Fruit fly (Drosophila melanogaster) whole organism, embryonic: Measurements from ENCODE around the gene CG32276.

Experiments
- Antp ChIP-seq: fragments of 200-800 bp; sonication (Bioruptor generic); optimal IDR thresholded peaks from 3 replicates; lab custom pipeline; 2016; ENCODE audit warnings: missing biosample characterization, missing genetic modification characterization
- B-H2 ChIP-seq: fragments of 200-800 bp; sonication (Bioruptor generic); optimal IDR thresholded peaks from 2 replicates; lab custom pipeline; 2018; ENCODE audit warnings: missing biosample characterization, mild to moderate bottlenecking, missing genetic modification characterization
- BEAF-32 ChIP-seq: fragments of 200-800 bp; sonication (Bioruptor generic); optimal IDR thresholded peaks from 3 replicates; lab custom pipeline; 2017; ENCODE audit warnings: missing biosample characterization, missing genetic modification characterization, mild to moderate bottlenecking, moderate library complexity, missing genetic modification reagents
- CG10431 ChIP-seq: fragments of 200-800 bp; sonication (Bioruptor generic); optimal IDR thresholded peaks from 3 replicates; lab custom pipeline; 2018; ENCODE audit warnings: missing biosample characterization, mild to moderate bottlenecking, missing genetic modification characterization
- CG11247 ChIP-seq: fragments of 200-800 bp; sonication (Bioruptor generic); IDR thresholded peaks from 2 replicates; pipeline ENCODE4 v1.3.6; 2022; ENCODE audit warnings: missing biosample characterization, missing genetic modification characterization
- CG11696 ChIP-seq: fragments of 200-800 bp; sonication (Bioruptor generic); IDR thresholded peaks from 2 replicates; pipeline ENCODE4 v1.3.6; 2022; ENCODE audit warnings: missing biosample characterization, missing genetic modification characterization
- CG12104 ChIP-seq: fragments of 200-800 bp; sonication (Bioruptor generic); optimal IDR thresholded peaks from 3 replicates; lab custom pipeline; 2016; ENCODE audit warnings: missing biosample characterization, missing genetic modification characterization
- CG14014 ChIP-seq: fragments of 200-800 bp; sonication (Bioruptor generic); IDR thresholded peaks from 2 replicates; pipeline ENCODE4 v1.3.6; 2022; ENCODE audit warnings: missing biosample characterization, missing genetic modification characterization
- CG14441 ChIP-seq: fragments of 200-800 bp; sonication (Bioruptor generic); IDR thresholded peaks from 2 replicates; pipeline ENCODE4 v1.3.6; 2022; ENCODE audit warnings: missing biosample characterization, missing genetic modification characterization
- CG15514 ChIP-seq: fragments of 200-800 bp; sonication (Bioruptor generic); optimal IDR thresholded peaks from 3 replicates; lab custom pipeline; 2017; ENCODE audit warnings: missing biosample characterization, missing genetic modification characterization, mild to moderate bottlenecking, moderate library complexity, missing genetic modification reagents
- CG17829 ChIP-seq: fragments of 200-800 bp; optimal IDR thresholded peaks from 2 replicates; lab custom pipeline; 2019; ENCODE audit warnings: missing biosample characterization, mild to moderate bottlenecking, missing genetic modification characterization, moderate library complexity
- CG34376 ChIP-seq: fragments of 200-800 bp; sonication (Bioruptor generic); optimal IDR thresholded peaks from 2 replicates; lab custom pipeline; 2018; ENCODE audit warnings: missing biosample characterization, mild to moderate bottlenecking, missing genetic modification characterization
- CG5953 ChIP-seq: fragments of 200-800 bp; sonication (Bioruptor generic); IDR thresholded peaks from 2 replicates; pipeline ENCODE4 v1.3.6; 2022; ENCODE audit warnings: missing biosample characterization, missing genetic modification characterization
- CG6272 ChIP-seq: fragments of 200-800 bp; sonication (Bioruptor generic); IDR thresholded peaks from 2 replicates; pipeline ENCODE4 v1.3.6; 2022; ENCODE audit warnings: missing biosample characterization, missing genetic modification characterization
- CG6791 ChIP-seq: fragments of 200-800 bp; sonication (Bioruptor generic); IDR thresholded peaks from 3 replicates; pipeline ENCODE4 v1.3.6; 2022; ENCODE audit warnings: missing biosample characterization, missing genetic modification characterization; ENCODE audit not compliant: partially characterized antibody
- CG7839 ChIP-seq: fragments of 200-800 bp; sonication (Bioruptor generic); optimal IDR thresholded peaks from 3 replicates; lab custom pipeline; 2018; ENCODE audit warnings: missing biosample characterization, mild to moderate bottlenecking, missing genetic modification characterization, moderate library complexity
- CG7928 ChIP-seq: fragments of 200-800 bp; sonication (Bioruptor generic); optimal IDR thresholded peaks from 2 replicates; lab custom pipeline; 2017; ENCODE audit warnings: missing biosample characterization, mild to moderate bottlenecking, missing genetic modification characterization
- CG7987 ChIP-seq: fragments of 200-800 bp; sonication (Bioruptor generic); optimal IDR thresholded peaks from 2 replicates; lab custom pipeline; 2018; ENCODE audit warnings: missing biosample characterization, mild to moderate bottlenecking, missing genetic modification characterization, moderate library complexity
- CG8290 ChIP-seq, 3 experiments: fragments of 200-800 bp; sonication (Bioruptor generic); optimal IDR thresholded peaks; 2 replicates each; lab custom pipeline; 2016 to 2019; ENCODE audit warnings: missing biosample characterization in 3 of 3, missing genetic modification characterization in 3 of 3, mild to moderate bottlenecking in 2 of 3, moderate library complexity in 1 of 3
- CG8944 ChIP-seq: fragments of 200-800 bp; sonication (Bioruptor generic); optimal IDR thresholded peaks from 3 replicates; lab custom pipeline; 2016; ENCODE audit warnings: missing biosample characterization, missing genetic modification characterization
- CoRest ChIP-seq: fragments of 200-800 bp; sonication (Bioruptor generic); optimal IDR thresholded peaks from 3 replicates; lab custom pipeline; 2018; ENCODE audit warnings: missing biosample characterization, mild to moderate bottlenecking, missing genetic modification characterization, moderate library complexity
- E2f2 ChIP-seq: fragments of 200-800 bp; sonication (Bioruptor generic); IDR thresholded peaks from 2 replicates; pipeline ENCODE4 v1.3.6; 2022; ENCODE audit warnings: missing biosample characterization, missing genetic modification characterization
- Hmx ChIP-seq: fragments of 200-800 bp; sonication (Bioruptor generic); optimal IDR thresholded peaks from 2 replicates; lab custom pipeline; 2016; ENCODE audit warnings: missing biosample characterization, missing genetic modification characterization
- Myb ChIP-seq: fragments of 200-800 bp; sonication (Bioruptor generic); optimal IDR thresholded peaks from 2 replicates; lab custom pipeline; 2016; ENCODE audit warnings: missing biosample characterization, missing genetic modification characterization
- Neu2 ChIP-seq: fragments of 200-800 bp; sonication (Bioruptor generic); optimal IDR thresholded peaks from 3 replicates; lab custom pipeline; 2016; ENCODE audit warnings: missing biosample characterization, missing genetic modification characterization, borderline replicate concordance
- Oli ChIP-seq: fragments of 200-800 bp; sonication (Bioruptor generic); optimal IDR thresholded peaks from 2 replicates; lab custom pipeline; 2018; ENCODE audit warnings: missing biosample characterization, mild to moderate bottlenecking, missing genetic modification characterization, moderate library complexity
- PHDP ChIP-seq: fragments of 200-800 bp; sonication (Bioruptor generic); optimal IDR thresholded peaks from 3 replicates; lab custom pipeline; 2018; ENCODE audit warnings: missing biosample characterization, mild to moderate bottlenecking, missing genetic modification characterization, moderate library complexity
- Ravus ChIP-seq: fragments of 200-800 bp; sonication (Bioruptor generic); IDR thresholded peaks from 2 replicates; pipeline ENCODE4 v1.3.6; 2022; ENCODE audit warnings: missing biosample characterization, missing genetic modification characterization
- az2 ChIP-seq: fragments of 200-800 bp; sonication (Bioruptor generic); optimal IDR thresholded peaks from 3 replicates; lab custom pipeline; 2016; ENCODE audit warnings: missing biosample characterization, missing genetic modification characterization
- bigmax ChIP-seq: fragments of 200-800 bp; sonication (Bioruptor generic); optimal IDR thresholded peaks from 2 replicates; lab custom pipeline; 2018; ENCODE audit warnings: missing biosample characterization, mild to moderate bottlenecking, missing genetic modification characterization
- emc ChIP-seq: fragments of 200-800 bp; sonication (Bioruptor generic); optimal IDR thresholded peaks from 2 replicates; lab custom pipeline; 2016; ENCODE audit warnings: missing biosample characterization, missing genetic modification characterization
- ems ChIP-seq: fragments of 200-800 bp; sonication (Bioruptor generic); optimal IDR thresholded peaks from 3 replicates; lab custom pipeline; 2016; ENCODE audit warnings: missing biosample characterization, missing genetic modification characterization
- fd64A ChIP-seq: fragments of 200-800 bp; sonication (Bioruptor generic); optimal IDR thresholded peaks from 3 replicates; lab custom pipeline; 2018; ENCODE audit warnings: missing biosample characterization, mild to moderate bottlenecking, missing genetic modification characterization
- ftz-f1 ChIP-seq: fragments of 200-800 bp; sonication (Bioruptor generic); optimal IDR thresholded peaks from 2 replicates; lab custom pipeline; 2016; ENCODE audit warnings: missing biosample characterization, missing genetic modification characterization
- gce ChIP-seq: fragments of 200-800 bp; sonication (Bioruptor generic); IDR thresholded peaks from 3 replicates; pipeline ENCODE4 v1.3.6; 2022; ENCODE audit warnings: missing biosample characterization, missing genetic modification characterization
- gsb ChIP-seq: fragments of 200-800 bp; sonication (Bioruptor generic); IDR thresholded peaks from 2 replicates; pipeline ENCODE4 v1.3.6; 2022; ENCODE audit warnings: missing biosample characterization, missing genetic modification characterization
- h ChIP-seq: fragments of >200 bp; optimal IDR thresholded peaks from 2 replicates; lab custom pipeline; 2017
- ind ChIP-seq: fragments of 200-800 bp; sonication (Bioruptor generic); optimal IDR thresholded peaks from 3 replicates; lab custom pipeline; 2016; ENCODE audit warnings: missing biosample characterization, missing genetic modification characterization
- kah ChIP-seq: fragments of 200-800 bp; sonication (Bioruptor generic); optimal IDR thresholded peaks from 2 replicates; lab custom pipeline; 2018; ENCODE audit warnings: missing biosample characterization, mild to moderate bottlenecking, missing genetic modification characterization
- lola ChIP-seq, 3 experiments: fragments of >200 bp in 2 of 3; fragments of 200-800 bp in 1 of 3; sonication (Bioruptor generic) in 1 of 3; optimal IDR thresholded peaks; 2 replicates each; lab custom pipeline; 2017 to 2019; ENCODE audit warnings: missing biosample characterization in 3 of 3, missing genetic modification characterization in 3 of 3, mild to moderate bottlenecking in 1 of 3, moderate library complexity in 1 of 3
- phol ChIP-seq: fragments of 200-800 bp; sonication (Bioruptor generic); optimal IDR thresholded peaks from 3 replicates; lab custom pipeline; 2018; ENCODE audit warnings: missing biosample characterization, mild to moderate bottlenecking, missing genetic modification characterization, moderate library complexity
- ranshi ChIP-seq: fragments of 200-800 bp; sonication (Bioruptor generic); IDR thresholded peaks from 2 replicates; pipeline ENCODE4 v1.3.6; 2022; ENCODE audit warnings: missing biosample characterization, missing genetic modification characterization
- ro ChIP-seq: fragments of 200-800 bp; sonication (Bioruptor generic); IDR thresholded peaks from 2 replicates; pipeline ENCODE4 v1.3.6; 2022; ENCODE audit warnings: missing biosample characterization, missing genetic modification characterization
- schlank ChIP-seq: fragments of 200-800 bp; sonication (Bioruptor generic); optimal IDR thresholded peaks from 2 replicates; lab custom pipeline; 2018; ENCODE audit warnings: missing biosample characterization, mild to moderate bottlenecking, missing genetic modification characterization
- sens ChIP-seq: fragments of 200-800 bp; sonication (Bioruptor generic); peaks from one replicate; lab custom pipeline; 2016; ENCODE audit warnings: missing biosample characterization, missing genetic modification characterization
- sob ChIP-seq: fragments of 200-800 bp; sonication (Bioruptor generic); IDR thresholded peaks from 2 replicates; pipeline ENCODE4 v1.3.6; 2022; ENCODE audit warnings: missing biosample characterization, missing genetic modification characterization
- sr ChIP-seq: fragments of 200-800 bp; sonication (Bioruptor generic); IDR thresholded peaks from 3 replicates; pipeline ENCODE4 v1.3.6; 2022; ENCODE audit warnings: missing biosample characterization, missing genetic modification characterization
- tup ChIP-seq: fragments of 200-800 bp; sonication (Bioruptor generic); optimal IDR thresholded peaks from 2 replicates; lab custom pipeline; 2016; ENCODE audit warnings: missing biosample characterization, mild to moderate bottlenecking, missing genetic modification characterization, moderate library complexity
- unc-4 ChIP-seq: fragments of 200-800 bp; sonication (Bioruptor generic); IDR thresholded peaks from 2 replicates; pipeline ENCODE4 v1.3.6; 2022; ENCODE audit warnings: missing biosample characterization, missing genetic modification characterization; ENCODE audit not compliant: partially characterized antibody

The CG32276 gene

DNA sequence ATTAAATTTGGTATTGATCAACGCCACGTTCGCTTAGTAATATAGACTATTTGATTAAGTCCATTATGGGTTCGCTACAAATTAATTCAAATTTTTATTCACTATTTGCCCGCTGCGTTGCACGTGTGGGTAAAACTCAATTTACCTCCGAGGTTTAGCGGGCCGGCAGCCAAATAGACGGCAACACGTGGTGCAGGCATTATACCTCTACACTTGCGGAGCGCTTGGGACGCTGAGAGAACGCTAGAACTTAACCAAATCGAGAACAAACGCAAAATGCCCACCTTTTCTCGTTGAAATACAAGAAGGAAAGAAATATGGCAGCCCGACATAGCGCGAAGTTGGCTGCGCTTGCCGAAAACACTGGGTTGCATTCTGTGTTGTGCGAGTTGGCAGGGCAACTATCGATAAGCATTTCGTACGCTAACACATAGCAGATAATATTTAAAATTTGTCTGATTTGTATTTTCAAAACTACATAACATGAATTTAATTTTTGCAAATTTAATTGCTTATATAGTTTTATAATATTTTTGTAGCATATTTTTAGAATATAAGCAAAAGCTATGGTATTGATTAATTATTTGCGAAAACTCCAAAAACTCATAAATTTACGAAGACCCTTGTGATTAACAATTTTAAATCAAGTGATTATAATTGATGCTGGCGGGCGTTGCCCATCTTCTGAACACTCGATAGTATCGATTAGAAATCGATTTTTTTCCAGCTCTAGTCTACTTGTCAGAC is 24.0 kb upstream of the CG32276 start, which contains the start of the genes RpL28 and eIF1 (continued):
- peak; percentile 84 for TF ChIP-seq PHDP
- TF ChIP-seq CG15514 (GFP tag; lab: Kevin White, UChicago) = peak; percentile 92
- peak; percentile 88 for TF ChIP-seq kah (GFP tag; lab: Kevin White, UChicago)
- TF ChIP-seq Hmx (GFP tag; lab: Kevin White, UChicago) = peak; percentile 62
- peak; percentile 96 for TF ChIP-seq BEAF-32
- TF ChIP-seq gce (GFP tag; lab: Robert Waterston, UW) = peak; percentile 86
- peak; percentile 62 for TF ChIP-seq CG11696 (GFP tag; lab: Robert Waterston, UW)
- peak; percentile 87 for TF ChIP-seq ranshi (GFP tag; lab: Robert Waterston, UW)
- TF ChIP-seq tup (GFP tag; lab: Kevin White, UChicago) = peak; percentile 78
- TF ChIP-seq emc (GFP tag; lab: Kevin White, UChicago) = peak; percentile 90
- peak; percentile 85 for TF ChIP-seq ems (GFP tag; lab: Kevin White, UChicago)
- TF ChIP-seq h (lab: Kevin White, UChicago) = no peak
- TF ChIP-seq B-H2 = peak; percentile 97
- peak; percentile 85 for TF ChIP-seq CG17829
- TF ChIP-seq ind (GFP tag; lab: Kevin White, UChicago) = peak; percentile 80
- peak; percentile 90 for TF ChIP-seq CG10431
- peak; percentile 97 for TF ChIP-seq CG34376 (GFP tag; lab: Kevin White, UChicago)
- peak; percentile 87 for TF ChIP-seq Antp (GFP tag; lab: Kevin White, UChicago)
- peak; percentile 88 for TF ChIP-seq CoRest
- peak; percentile 89 for TF ChIP-seq fd64A (GFP tag; lab: Kevin White, UChicago)
- peak; percentile 93 for TF ChIP-seq CG8290 (GFP tag; optimal IDR thresholded peaks at IDR 0.05; lab: Kevin White, UChicago)
- TF ChIP-seq CG8290 (tag; optimal IDR thresholded peaks at IDR 0.05; lab: Kevin White, UChicago) = peak; percentile 89 to 97
- TF ChIP-seq CG7839 (tag; lab: Kevin White, UChicago) = peak; percentile 84
- TF ChIP-seq gsb = peak; percentile 56
- TF ChIP-seq ro = peak; percentile 57; the same call in 1 of the 2 replicates
- TF ChIP-seq CG6791 (GFP tag; lab: Robert Waterston, UW) = peak; percentile 70; the same call in 2 of the 3 replicates
- peak; percentile 89 for TF ChIP-seq sr
- peak; percentile 97 for TF ChIP-seq sens
- peak; percentile 81; the same call in 1 of the 2 replicates for TF ChIP-seq unc-4 (GFP tag; lab: Robert Waterston, UW)
- peak; percentile 88 for TF ChIP-seq az2 (GFP tag; lab: Kevin White, UChicago)
- peak; percentile 13 for TF ChIP-seq Oli (tag; lab: Kevin White, UChicago)
- TF ChIP-seq Ravus (GFP tag; lab: Robert Waterston, UW) = no peak; the same call in 1 of the 2 replicates
- peak; percentile 73 for TF ChIP-seq E2f2 (GFP tag; lab: Robert Waterston, UW)
- peak; percentile 81 for TF ChIP-seq CG8944 (GFP tag; lab: Kevin White, UChicago)
- peak; percentile 73 for TF ChIP-seq CG7928 (GFP tag; lab: Kevin White, UChicago)
- peak; percentile 73 for TF ChIP-seq Myb (GFP tag; lab: Kevin White, UChicago)
- TF ChIP-seq CG11247 (GFP tag; lab: Robert Waterston, UW) = peak; percentile 87
- peak in 1 of 3 experiments; percentile 79 for TF ChIP-seq lola (GFP tag; optimal IDR thresholded peaks at IDR 0.05; lab: Kevin White, UChicago)
- peak; percentile 98 for TF ChIP-seq CG7987 (GFP tag; lab: Kevin White, UChicago)
- TF ChIP-seq CG14441 = peak; percentile 87
- peak; percentile 76 for TF ChIP-seq CG6272 (GFP tag; lab: Robert Waterston, UW)
- peak; percentile 99 for TF ChIP-seq phol (tag; lab: Kevin White, UChicago)
- TF ChIP-seq ftz-f1 (GFP tag; lab: Kevin White, UChicago) = peak; percentile 52
- peak; percentile 96 for TF ChIP-seq CG12104 (GFP tag; lab: Kevin White, UChicago)
- TF ChIP-seq bigmax = peak; percentile 74
- TF ChIP-seq sob (GFP tag; lab: Robert Waterston, UW) = peak; percentile 91
- peak; percentile 73 for TF ChIP-seq CG14014 (GFP tag; lab: Robert Waterston, UW)
- peak; percentile 80 for TF ChIP-seq CG5953 (GFP tag; lab: Robert Waterston, UW)
- TF ChIP-seq schlank (tag; lab: Kevin White, UChicago) = peak; percentile 94
- peak; percentile 22 for TF ChIP-seq Neu2 (GFP tag; lab: Kevin White, UChicago)
